Worm (Caenorhabditis elegans) whole organism, late embryonic: Measurements from ENCODE around the gene W08E12.2.
"Not testable (repeated sequence)": the region's sequence is repeated elsewhere in the genome, so short reads cannot be mapped to it uniquely, and the experiment has no call there.

Experiments used
- K02D7.2 ChIP-seq: sonication (generic microtip); optimal IDR thresholded peaks from 2 replicates; lab custom pipeline; 2017; ENCODE audit warnings: mild to moderate bottlenecking, missing genetic modification characterization, missing compliant biosample characterization
- K09A11.1 ChIP-seq: sonication (generic microtip); optimal IDR thresholded peaks from 2 replicates; lab custom pipeline; 2017; ENCODE audit warnings: antibody characterized with exemption, mild to moderate bottlenecking, missing genetic modification characterization, missing compliant biosample characterization; ENCODE audit not compliant: insufficient read depth
- T23F11.4 ChIP-seq: fragments of 200-800 bp; sonication (Bioruptor generic); optimal IDR thresholded peaks from 2 replicates; lab custom pipeline; 2018; ENCODE audit warnings: mild to moderate bottlenecking, missing genetic modification characterization, missing compliant biosample characterization
- ahr-1 ChIP-seq: sonication (generic microtip); optimal IDR thresholded peaks from 2 replicates; lab custom pipeline; 2016; ENCODE audit warnings: missing genetic modification characterization, missing compliant biosample characterization
- ceh-14 ChIP-seq: sonication (generic microtip); optimal IDR thresholded peaks from 2 replicates; lab custom pipeline; 2016; ENCODE audit warnings: missing genotype, missing genetic modification characterization, missing compliant biosample characterization
- ceh-18 ChIP-seq: sonication (generic microtip); optimal IDR thresholded peaks from 2 replicates; lab custom pipeline; 2016; ENCODE audit warnings: missing genetic modification characterization, missing compliant biosample characterization
- ceh-31 ChIP-seq: sonication (generic microtip); optimal IDR thresholded peaks from 2 replicates; lab custom pipeline; 2016; ENCODE audit warnings: missing genetic modification characterization, missing compliant biosample characterization
- ceh-34 ChIP-seq: sonication (generic microtip); optimal IDR thresholded peaks from 2 replicates; lab custom pipeline; 2016; ENCODE audit warnings: mild to moderate bottlenecking, missing genetic modification characterization, missing compliant biosample characterization
- ceh-48 ChIP-seq: sonication (generic microtip); optimal IDR thresholded peaks from 2 replicates; lab custom pipeline; 2016; ENCODE audit warnings: missing genetic modification characterization, inconsistent platforms, missing compliant biosample characterization
- ceh-6 ChIP-seq: fragments of 200-800 bp; sonication (Bioruptor generic); optimal IDR thresholded peaks from 2 replicates; lab custom pipeline; 2018; ENCODE audit warnings: mild to moderate bottlenecking, missing genetic modification characterization, missing compliant biosample characterization
- che-1 ChIP-seq: sonication (generic microtip); optimal IDR thresholded peaks from 2 replicates; lab custom pipeline; 2016; ENCODE audit warnings: mild to moderate bottlenecking, missing genetic modification characterization, missing compliant biosample characterization
- dve-1 ChIP-seq: sonication (generic microtip); optimal IDR thresholded peaks from 2 replicates; lab custom pipeline; 2017; ENCODE audit warnings: antibody characterized with exemption, mild to moderate bottlenecking, missing genetic modification characterization, missing compliant biosample characterization
- elt-2 ChIP-seq: sonication (generic microtip); optimal IDR thresholded peaks from 2 replicates; lab custom pipeline; 2016; ENCODE audit warnings: missing genetic modification reagents, missing genetic modification characterization, missing compliant biosample characterization
- ets-4 ChIP-seq: sonication (generic microtip); optimal IDR thresholded peaks from 2 replicates; lab custom pipeline; 2016; ENCODE audit warnings: missing genetic modification characterization, missing compliant biosample characterization
- eyg-1 ChIP-seq: sonication (generic microtip); optimal IDR thresholded peaks from 2 replicates; lab custom pipeline; 2016; ENCODE audit warnings: missing genotype, missing genetic modification characterization, missing compliant biosample characterization
- fax-1 ChIP-seq: sonication (generic microtip); optimal IDR thresholded peaks from 2 replicates; lab custom pipeline; 2016; ENCODE audit warnings: missing genotype, missing genetic modification characterization, missing compliant biosample characterization
- fkh-6 ChIP-seq: sonication (generic microtip); optimal IDR thresholded peaks from 2 replicates; lab custom pipeline; 2016; ENCODE audit warnings: missing genetic modification characterization, missing compliant biosample characterization
- gmeb-2 ChIP-seq: sonication (generic microtip); optimal IDR thresholded peaks from 2 replicates; lab custom pipeline; 2016; ENCODE audit warnings: missing genetic modification characterization, inconsistent platforms, missing compliant biosample characterization
- hlh-13 ChIP-seq: fragments of 200-800 bp; sonication (Bioruptor generic); optimal IDR thresholded peaks from 2 replicates; lab custom pipeline; 2018; ENCODE audit warnings: mild to moderate bottlenecking, missing genetic modification characterization, missing compliant biosample characterization
- hlh-6 ChIP-seq: sonication (generic microtip); optimal IDR thresholded peaks from 2 replicates; lab custom pipeline; 2016; ENCODE audit warnings: missing genotype, missing genetic modification characterization, missing compliant biosample characterization
- hlh-8 ChIP-seq: sonication (generic microtip); optimal IDR thresholded peaks from 2 replicates; lab custom pipeline; 2016; ENCODE audit warnings: missing genotype, missing genetic modification characterization, missing compliant biosample characterization
- lim-6 ChIP-seq: sonication (generic microtip); optimal IDR thresholded peaks from 2 replicates; lab custom pipeline; 2016; ENCODE audit warnings: missing genetic modification characterization, missing compliant biosample characterization
- lin-11 ChIP-seq: fragments of 200-800 bp; sonication (Bioruptor generic); optimal IDR thresholded peaks from 2 replicates; lab custom pipeline; 2018; ENCODE audit warnings: mild to moderate bottlenecking, missing genetic modification characterization, missing compliant biosample characterization
- madf-2 ChIP-seq: sonication (generic microtip); optimal IDR thresholded peaks from 2 replicates; lab custom pipeline; 2017; ENCODE audit warnings: missing genetic modification characterization, missing compliant biosample characterization
- nfya-1 ChIP-seq: sonication (generic microtip); optimal IDR thresholded peaks from 2 replicates; lab custom pipeline; 2017; ENCODE audit warnings: missing genetic modification characterization, mild to moderate bottlenecking, missing compliant biosample characterization, antibody characterized with exemption, moderate library complexity
- nhr-232 ChIP-seq: sonication (generic microtip); optimal IDR thresholded peaks from 2 replicates; lab custom pipeline; 2016; ENCODE audit warnings: missing genetic modification characterization, missing compliant biosample characterization
- npax-4 ChIP-seq: sonication (generic microtip); optimal IDR thresholded peaks from 2 replicates; lab custom pipeline; 2016; ENCODE audit warnings: missing genetic modification characterization, missing compliant biosample characterization
- pat-9 ChIP-seq: fragments of 200-800 bp; sonication (Bioruptor generic); optimal IDR thresholded peaks from 2 replicates; lab custom pipeline; 2018; ENCODE audit warnings: mild to moderate bottlenecking, missing genetic modification characterization, moderate library complexity, missing compliant biosample characterization
- pax-1 ChIP-seq: fragments of 150-350 bp; optimal IDR thresholded peaks from 2 replicates; lab custom pipeline; 2014; ENCODE audit warnings: missing biosample characterization, missing genetic modification characterization
- pqm-1 ChIP-seq: sonication (generic microtip); optimal IDR thresholded peaks from 2 replicates; lab custom pipeline; 2016; ENCODE audit warnings: missing genetic modification characterization, missing compliant biosample characterization
- pros-1 ChIP-seq: fragments of 150-350 bp; optimal IDR thresholded peaks from 2 replicates; lab custom pipeline; 2014; ENCODE audit warnings: missing biosample characterization, missing genetic modification reagents, missing genetic modification characterization
- ref-2 ChIP-seq: sonication (generic microtip); optimal IDR thresholded peaks from 2 replicates; lab custom pipeline; 2016; ENCODE audit warnings: missing genetic modification characterization, missing compliant biosample characterization
- rnt-1 ChIP-seq: sonication (generic microtip); optimal IDR thresholded peaks from 2 replicates; lab custom pipeline; 2016; ENCODE audit warnings: missing genetic modification characterization, missing compliant biosample characterization
- syd-9 ChIP-seq: sonication (generic microtip); optimal IDR thresholded peaks from 2 replicates; lab custom pipeline; 2016; ENCODE audit warnings: mild to moderate bottlenecking, missing genetic modification characterization, moderate library complexity, missing compliant biosample characterization
- tbx-2 ChIP-seq: sonication (generic microtip); optimal IDR thresholded peaks from 2 replicates; lab custom pipeline; 2016; ENCODE audit warnings: missing genetic modification characterization, missing compliant biosample characterization
- unc-42 ChIP-seq: sonication (generic microtip); optimal IDR thresholded peaks from 2 replicates; lab custom pipeline; 2016; ENCODE audit warnings: missing genotype, missing genetic modification characterization, missing compliant biosample characterization
- unc-55 ChIP-seq: sonication (generic microtip); optimal IDR thresholded peaks from 2 replicates; lab custom pipeline; 2017; ENCODE audit warnings: missing biosample characterization, missing genetic modification reagents, missing genetic modification characterization
- zip-5 ChIP-seq: sonication (generic microtip); optimal IDR thresholded peaks from 2 replicates; lab custom pipeline; 2016; ENCODE audit warnings: missing genetic modification characterization, missing compliant biosample characterization

Gene W08E12.2

DNA sequence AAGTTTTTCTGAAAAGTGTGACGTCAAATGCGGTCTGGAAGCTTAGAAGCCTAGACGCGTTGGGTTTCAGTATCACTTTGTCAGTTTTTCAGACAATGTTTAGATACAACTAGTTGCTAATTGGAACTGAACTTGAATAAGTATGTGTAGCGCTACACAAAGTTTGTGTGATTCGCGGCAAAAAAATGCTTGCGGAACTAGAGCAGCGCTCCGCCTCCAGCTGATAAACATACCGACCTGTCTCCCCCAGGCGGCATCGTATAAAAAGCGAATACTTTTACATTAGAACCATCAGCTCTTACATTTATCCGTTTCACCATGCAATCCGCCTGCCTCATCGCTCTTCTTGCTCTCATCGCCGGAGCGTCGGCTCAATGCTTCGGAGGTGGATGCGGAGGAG lies 2.0 kb upstream of the W08E12.2 start, which contains the start of gene idpp-12:
TSS of gene idpp-12 (plus strand) at position 301 of the 400 bp plus-strand sequence.
- TF ChIP-seq hlh-8; syd-9 (tag; lab: Kevin White, UChicago); unc-55 (GFP tag; lab: Kevin White, UChicago): not testable (repeated sequence)
- TF ChIP-seq, all 69 proteins: peak for 0; not testable (repeated sequence) for 69

DNA sequence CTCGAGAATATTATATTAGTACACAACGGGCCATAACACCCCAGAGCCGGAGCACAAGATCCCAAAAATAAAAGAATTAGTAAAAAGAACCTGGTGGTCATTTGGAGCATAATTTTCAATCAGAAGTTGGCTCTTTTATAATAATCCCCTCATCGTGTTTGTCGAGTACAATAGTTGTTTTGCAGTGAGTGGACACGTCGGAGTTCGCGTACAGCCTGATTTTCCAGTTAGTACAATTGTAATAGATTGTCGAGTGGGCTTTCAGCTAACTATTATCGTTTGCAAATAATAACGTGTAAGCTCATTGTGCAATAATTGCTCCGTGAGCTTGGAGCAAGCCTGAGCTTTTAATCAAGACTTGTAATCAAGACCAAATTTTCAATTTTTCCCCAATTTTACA lies 1.8 kb downstream of the W08E12.2 start, which contains the start of gene W08E12.9:
TSS of gene W08E12.9 (minus strand) at position 101 of the 400 bp plus-strand sequence.
- TF ChIP-seq fax-1 (no peak), fkh-6 (no peak), che-1 (tag; lab: Kevin White, UChicago) (no peak), dve-1 (tag; lab: Kevin White, UChicago) (no peak), ceh-14 (tag; lab: Kevin White, UChicago) (no peak), nhr-232 (tag; lab: Kevin White, UChicago) (no peak), unc-55 (GFP tag; lab: Kevin White, UChicago) (no peak), eyg-1 (no peak)

DNA sequence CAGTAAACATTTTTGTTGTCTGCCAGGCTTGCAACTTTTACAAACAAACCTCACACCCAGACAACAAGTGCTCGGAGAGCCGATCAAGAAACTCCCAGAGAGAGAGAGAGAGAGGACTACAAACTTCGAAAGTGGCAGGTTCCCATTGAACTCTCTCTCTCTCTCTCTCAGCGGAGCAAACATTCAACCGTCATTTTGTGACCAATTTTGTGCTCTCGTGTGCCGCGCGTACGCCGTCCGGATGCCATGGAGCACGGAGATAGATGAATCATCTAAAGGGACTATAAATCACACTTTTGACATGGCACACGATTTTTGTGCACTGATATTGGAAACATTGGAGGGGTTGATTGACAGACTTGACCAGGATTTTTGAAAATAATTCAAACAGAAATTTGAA lies 3.2 kb downstream of the W08E12.2 start:
- TF ChIP-seq hlh-6 (tag; lab: Kevin White, UChicago), result no peak
- no peak for TF ChIP-seq ceh-14 (tag; lab: Kevin White, UChicago)
- no peak for TF ChIP-seq lin-11 (tag; lab: Kevin White, UChicago)
- TF ChIP-seq K09A11.1 (tag; lab: Kevin White, UChicago), result no peak
- TF ChIP-seq dve-1 (tag; lab: Kevin White, UChicago), result no peak
- TF ChIP-seq unc-42 (tag; lab: Kevin White, UChicago), result no peak
- no peak for TF ChIP-seq ahr-1
- TF ChIP-seq madf-2 (tag; lab: Kevin White, UChicago), result no peak
- no peak for TF ChIP-seq hlh-13
- TF ChIP-seq pat-9 (tag; lab: Kevin White, UChicago), result no peak
- no peak for TF ChIP-seq gmeb-2 (tag; lab: Kevin White, UChicago)
- no peak for TF ChIP-seq pros-1 (tag; lab: Kevin White, UChicago)
- no peak for TF ChIP-seq pqm-1 (tag; lab: Kevin White, UChicago)
- TF ChIP-seq ceh-31 (tag; lab: Kevin White, UChicago), result no peak
- no peak for TF ChIP-seq fax-1
- TF ChIP-seq lim-6 (tag; lab: Kevin White, UChicago), result no peak
- no peak for TF ChIP-seq ceh-48
- TF ChIP-seq, all 69 proteins: peak for 0

DNA sequence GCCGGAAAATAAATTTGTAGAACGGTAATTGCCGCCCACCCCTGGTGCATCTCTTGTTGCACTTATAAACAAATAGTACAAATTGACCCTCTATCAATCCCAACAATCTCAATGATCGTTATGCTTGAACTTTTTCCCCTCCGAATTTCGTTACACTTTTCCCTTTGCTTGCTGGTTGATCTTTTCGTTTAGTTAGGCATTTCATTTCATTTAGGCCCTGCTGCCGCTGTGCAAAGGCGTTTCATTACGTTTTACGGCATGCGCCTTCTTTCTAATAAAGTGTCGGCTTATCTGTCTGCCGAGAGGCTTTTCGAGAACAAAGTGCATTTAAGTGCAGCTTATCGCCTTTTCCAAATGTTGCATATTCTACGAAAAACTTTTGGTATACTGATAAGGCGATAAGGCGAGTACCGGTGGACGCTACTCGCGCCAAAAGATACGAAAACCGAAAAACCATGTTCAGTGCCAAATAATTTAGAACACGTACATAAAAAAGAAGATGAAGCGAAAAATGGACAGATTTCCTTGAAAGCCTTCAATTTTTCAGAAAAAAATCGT lies 5.1 kb downstream of the W08E12.2 start:
- TF ChIP-seq npax-4 (tag; lab: Kevin White, UChicago) (no peak), nhr-232 (tag; lab: Kevin White, UChicago) (no peak), elt-2 (tag; lab: Kevin White, UChicago) (peak; percentile 42), K02D7.2 (tag; lab: Kevin White, UChicago) (no peak)

DNA sequence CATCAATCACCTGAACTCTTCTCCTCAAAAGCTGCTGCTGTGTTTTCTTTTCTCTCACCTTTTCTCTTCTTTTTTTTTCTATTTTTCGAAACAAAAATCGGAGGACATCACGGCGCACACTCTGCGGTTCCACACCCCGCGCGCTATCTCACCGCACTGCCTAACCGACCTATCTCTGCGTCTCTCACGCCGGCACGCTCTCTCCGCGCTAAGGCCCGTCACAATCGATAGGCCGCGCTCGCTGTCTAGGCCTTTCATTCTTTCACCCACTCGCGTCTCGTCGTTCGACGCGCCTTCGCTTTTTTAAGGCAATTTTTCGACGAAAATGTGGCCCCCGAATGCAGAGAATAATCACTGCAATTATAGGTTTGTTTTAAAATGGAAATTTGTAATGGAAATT lies 5.6 kb downstream of the W08E12.2 start, which contains the start of gene zip-11:
TSS of gene zip-11 (plus strand) at position 34 of the 400 bp plus-strand sequence.
- TF ChIP-seq ceh-31 (tag; lab: Kevin White, UChicago) (peak; percentile 72), ceh-48 (peak; percentile 31), ets-4 (peak; percentile 30), pax-1 (tag; lab: Kevin White, UChicago) (no peak), nfya-1 (peak; percentile 10), rnt-1 (peak; percentile 64), zip-5 (tag; lab: Kevin White, UChicago) (no peak), hlh-6 (tag; lab: Kevin White, UChicago) (no peak), ceh-34 (tag; lab: Kevin White, UChicago) (peak; percentile 0), tbx-2 (peak; percentile 15), ceh-18 (tag; lab: Kevin White, UChicago) (peak; percentile 65), T23F11.4 (GFP tag; lab: Kevin White, UChicago) (no peak), unc-55 (GFP tag; lab: Kevin White, UChicago) (peak; percentile 73), ceh-6 (GFP tag; lab: Kevin White, UChicago) (no peak), ref-2 (tag; lab: Kevin White, UChicago) (peak; percentile 14)
